Worm (Caenorhabditis elegans): Measurements from ENCODE around the gene elpc-4.

elpc-4 gene

ce11 chrIV:8022035-8022673 is 5.4 kb downstream of the elpc-4 start, which contains the start of gene C26B2.2:
Gene C26B2.2, minus strand, starts transcription at chrIV:8022122.
- TF ChIP-seq scrt-1 (GFP tag; IDR thresholded peaks at IDR 0.05) (no peak), tbx-11 (GFP tag; IDR thresholded peaks at IDR 0.05) (no peak), ceh-36 (tag; optimal IDR thresholded peaks at IDR 0.05) (peak; percentile 55), hmg-4 (GFP tag; optimal IDR thresholded peaks at IDR 0.05) (no peak)

- no peak for TF ChIP-seq flt-1 (GFP tag; IDR thresholded peaks at IDR 0.05)
- TF ChIP-seq ets-7 (tag; optimal IDR thresholded peaks at IDR 0.05), result no peak
These were observed 7.1 kb downstream of the elpc-4 start for ce11 chrIV:8023861-8024260.

- TF ChIP-seq tbx-11 (GFP tag; IDR thresholded peaks at IDR 0.05) (no peak), tra-4 (tag; optimal IDR thresholded peaks at IDR 0.05) (no peak), pes-1 (GFP tag; IDR thresholded peaks at IDR 0.05) (no peak), B0310.2 (tag; optimal IDR thresholded peaks at IDR 0.05) (no peak), hmg-4 (GFP tag; optimal IDR thresholded peaks at IDR 0.05) (no peak), flt-1 (GFP tag; IDR thresholded peaks at IDR 0.05) (no peak), ceh-13 (GFP tag; optimal IDR thresholded peaks at IDR 0.05) (no peak), hnd-1 (tag; optimal IDR thresholded peaks at IDR 0.05) (no peak), scrt-1 (GFP tag; IDR thresholded peaks at IDR 0.05) (no peak), F13C5.2 (tag; optimal IDR thresholded peaks at IDR 0.05) (no peak), ceh-36 (tag; optimal IDR thresholded peaks at IDR 0.05) (no peak)
These were observed 9.6 kb downstream of the elpc-4 start for ce11 chrIV:8026361-8026760.

- no peak for TF ChIP-seq ets-7 (tag; optimal IDR thresholded peaks at IDR 0.05)
- TF ChIP-seq pes-1 (GFP tag; IDR thresholded peaks at IDR 0.05), result no peak
- no peak for TF ChIP-seq hmbx-1 (tag; optimal IDR thresholded peaks at IDR 0.05)
- TF ChIP-seq hnd-1 (tag; optimal IDR thresholded peaks at IDR 0.05), result no peak
- TF ChIP-seq tbx-37 (GFP tag; conservative IDR thresholded peaks at IDR 0.05), result no peak
- TF ChIP-seq flt-1 (GFP tag; IDR thresholded peaks at IDR 0.05), result no peak
- TF ChIP-seq ceh-13 (GFP tag; optimal IDR thresholded peaks at IDR 0.05), result no peak
- TF ChIP-seq sea-1 (GFP tag; conservative IDR thresholded peaks at IDR 0.05), result no peak
- no peak for TF ChIP-seq F13C5.2 (tag; optimal IDR thresholded peaks at IDR 0.05)
- no peak for TF ChIP-seq B0310.2 (tag; optimal IDR thresholded peaks at IDR 0.05)
- no peak for TF ChIP-seq tra-4 (tag; optimal IDR thresholded peaks at IDR 0.05)
- no peak for TF ChIP-seq hmg-4 (GFP tag; optimal IDR thresholded peaks at IDR 0.05)
- TF ChIP-seq scrt-1 (GFP tag; IDR thresholded peaks at IDR 0.05), result no peak
- TF ChIP-seq aly-1 (tag; optimal IDR thresholded peaks at IDR 0.05), result no peak
- TF ChIP-seq ceh-36 (tag; optimal IDR thresholded peaks at IDR 0.05), result no peak
- no peak for TF ChIP-seq tbx-11 (GFP tag; IDR thresholded peaks at IDR 0.05)
- TF ChIP-seq ama-1 (optimal IDR thresholded peaks at IDR 0.05), result no peak
These were observed 10.6 kb downstream of the elpc-4 start for ce11 chrIV:8027293-8027866.

ce11 chrIV:8028372-8028771 is 11.6 kb downstream of the elpc-4 start:
- TF ChIP-seq B0310.2 (tag; optimal IDR thresholded peaks at IDR 0.05), result no peak
- no peak for TF ChIP-seq flt-1 (GFP tag; IDR thresholded peaks at IDR 0.05)

ce11 chrIV:8029413-8029812 is 12.6 kb downstream of the elpc-4 start, which contains the start of gene nhr-31:
Gene nhr-31, minus strand, starts transcription at chrIV:8029513.
- TF ChIP-seq tra-4 (tag; optimal IDR thresholded peaks at IDR 0.05), result no peak
- no peak for TF ChIP-seq hmbx-1 (tag; optimal IDR thresholded peaks at IDR 0.05)
- TF ChIP-seq B0310.2 (tag; optimal IDR thresholded peaks at IDR 0.05), result no peak
- no peak for TF ChIP-seq F13C5.2 (tag; optimal IDR thresholded peaks at IDR 0.05)
- TF ChIP-seq scrt-1 (GFP tag; IDR thresholded peaks at IDR 0.05), result no peak
- no peak for TF ChIP-seq aly-1 (tag; optimal IDR thresholded peaks at IDR 0.05)
- TF ChIP-seq flt-1 (GFP tag; IDR thresholded peaks at IDR 0.05), result no peak
- no peak for TF ChIP-seq ceh-36 (tag; optimal IDR thresholded peaks at IDR 0.05)
- TF ChIP-seq tbx-11 (GFP tag; IDR thresholded peaks at IDR 0.05), result no peak
- no peak for TF ChIP-seq tbx-37 (GFP tag; conservative IDR thresholded peaks at IDR 0.05)
- no peak for TF ChIP-seq hmg-4 (GFP tag; optimal IDR thresholded peaks at IDR 0.05)
- TF ChIP-seq ets-7 (tag; optimal IDR thresholded peaks at IDR 0.05), result no peak
- TF ChIP-seq ceh-13 (GFP tag; optimal IDR thresholded peaks at IDR 0.05), result no peak
- no peak for TF ChIP-seq sea-1 (GFP tag; conservative IDR thresholded peaks at IDR 0.05)
- TF ChIP-seq pes-1 (GFP tag; IDR thresholded peaks at IDR 0.05), result no peak
- TF ChIP-seq hnd-1 (tag; optimal IDR thresholded peaks at IDR 0.05), result no peak

- TF ChIP-seq hmg-4 (GFP tag; optimal IDR thresholded peaks at IDR 0.05) (no peak), B0310.2 (tag; optimal IDR thresholded peaks at IDR 0.05) (no peak), ceh-36 (tag; optimal IDR thresholded peaks at IDR 0.05) (no peak), pes-1 (GFP tag; IDR thresholded peaks at IDR 0.05) (no peak), aly-1 (tag; optimal IDR thresholded peaks at IDR 0.05) (no peak), hnd-1 (tag; optimal IDR thresholded peaks at IDR 0.05) (no peak), scrt-1 (GFP tag; IDR thresholded peaks at IDR 0.05) (no peak), tbx-11 (GFP tag; IDR thresholded peaks at IDR 0.05) (no peak), F13C5.2 (tag; optimal IDR thresholded peaks at IDR 0.05) (no peak), tbx-37 (GFP tag; conservative IDR thresholded peaks at IDR 0.05) (no peak), tra-4 (tag; optimal IDR thresholded peaks at IDR 0.05) (no peak), ets-7 (tag; optimal IDR thresholded peaks at IDR 0.05) (no peak), sea-1 (GFP tag; conservative IDR thresholded peaks at IDR 0.05) (no peak), flt-1 (GFP tag; IDR thresholded peaks at IDR 0.05) (no peak), ceh-13 (GFP tag; optimal IDR thresholded peaks at IDR 0.05) (no peak)
These were observed 13.3 kb downstream of the elpc-4 start for ce11 chrIV:8030099-8030498.
